Fruit fly (Drosophila melanogaster) whole organism, embryonic: ENCODE measurements around the gene Syt1.

Source experiments
- Abd-B ChIP-seq: fragments of 200-800 bp; sonication (Bioruptor generic); optimal IDR thresholded peaks from 2 replicates; lab custom pipeline; 2018; ENCODE audit warnings: missing biosample characterization, mild to moderate bottlenecking, missing genetic modification characterization, moderate library complexity
- Bdp1 ChIP-seq: fragments of 200-800 bp; sonication (Bioruptor generic); optimal IDR thresholded peaks from 3 replicates; lab custom pipeline; 2016; ENCODE audit warnings: missing biosample characterization, missing genetic modification characterization
- BtbVII ChIP-seq: fragments of 200-800 bp; sonication (Bioruptor generic); optimal IDR thresholded peaks from 3 replicates; lab custom pipeline; 2017; ENCODE audit warnings: missing biosample characterization, mild to moderate bottlenecking, missing genetic modification characterization
- CG10321 ChIP-seq: fragments of 200-800 bp; sonication (Bioruptor generic); IDR thresholded peaks from 2 replicates; pipeline ENCODE4 v1.3.6; 2022; ENCODE audit warnings: missing biosample characterization, missing genetic modification characterization
- CG10366 ChIP-seq: fragments of 200-800 bp; sonication (Bioruptor generic); IDR thresholded peaks from 2 replicates; pipeline ENCODE4 v1.3.6; 2022; ENCODE audit warnings: missing biosample characterization, missing genetic modification characterization
- CG11456 ChIP-seq: fragments of 200-800 bp; sonication (Bioruptor generic); IDR thresholded peaks from 3 replicates; pipeline ENCODE4 v1.3.6; 2022; ENCODE audit warnings: missing biosample characterization, missing genetic modification characterization
- CG12391 ChIP-seq: fragments of 200-800 bp; sonication (Bioruptor generic); optimal IDR thresholded peaks from 3 replicates; lab custom pipeline; 2018; ENCODE audit warnings: missing biosample characterization, mild to moderate bottlenecking, missing genetic modification characterization, moderate library complexity
- CG14710 ChIP-seq: fragments of 200-800 bp; sonication (Bioruptor generic); optimal IDR thresholded peaks from 3 replicates; lab custom pipeline; 2019; ENCODE audit warnings: missing biosample characterization, mild to moderate bottlenecking, missing genetic modification characterization, moderate library complexity
- CG1647 ChIP-seq: fragments of 200-800 bp; sonication (Bioruptor generic); optimal IDR thresholded peaks from 3 replicates; lab custom pipeline; 2016; ENCODE audit warnings: missing biosample characterization, missing genetic modification characterization
- CG17359 ChIP-seq: fragments of 200-800 bp; sonication (Bioruptor generic); optimal IDR thresholded peaks from 3 replicates; lab custom pipeline; 2018; ENCODE audit warnings: missing biosample characterization, mild to moderate bottlenecking, missing genetic modification characterization, moderate library complexity
- CG17802 ChIP-seq: fragments of 200-800 bp; sonication (Bioruptor generic); optimal IDR thresholded peaks from 2 replicates; lab custom pipeline; 2018; ENCODE audit warnings: missing biosample characterization, mild to moderate bottlenecking, missing genetic modification characterization, moderate library complexity
- CG18476 ChIP-seq: fragments of 200-800 bp; sonication (Bioruptor generic); optimal IDR thresholded peaks from 2 replicates; lab custom pipeline; 2016; ENCODE audit warnings: missing biosample characterization, mild to moderate bottlenecking, missing genetic modification characterization
- CG30403 ChIP-seq: fragments of 200-800 bp; sonication (Bioruptor generic); optimal IDR thresholded peaks from 3 replicates; lab custom pipeline; 2016; ENCODE audit warnings: missing biosample characterization, missing genetic modification characterization
- CG30431 ChIP-seq: fragments of 200-800 bp; sonication (Bioruptor generic); optimal IDR thresholded peaks from 2 replicates; lab custom pipeline; 2017; ENCODE audit warnings: missing biosample characterization, missing genetic modification characterization
- CG31224 ChIP-seq: fragments of 200-800 bp; sonication (Bioruptor generic); IDR thresholded peaks from 2 replicates; pipeline ENCODE4 v1.3.6; 2022; ENCODE audit warnings: missing biosample characterization, missing genetic modification characterization
- CG34376 ChIP-seq: fragments of 200-800 bp; sonication (Bioruptor generic); optimal IDR thresholded peaks from 2 replicates; lab custom pipeline; 2018; ENCODE audit warnings: missing biosample characterization, mild to moderate bottlenecking, missing genetic modification characterization
- CG7357 ChIP-seq: fragments of 200-800 bp; sonication (Bioruptor generic); IDR thresholded peaks from 3 replicates; pipeline ENCODE4 v1.3.6; 2022; ENCODE audit warnings: missing biosample characterization, missing genetic modification characterization
- CG7745 ChIP-seq: fragments of 200-800 bp; sonication (Bioruptor generic); optimal IDR thresholded peaks from 2 replicates; lab custom pipeline; 2018; ENCODE audit warnings: missing biosample characterization, mild to moderate bottlenecking, missing genetic modification characterization, moderate library complexity
- CG9797 ChIP-seq: fragments of 200-800 bp; sonication (Bioruptor generic); optimal IDR thresholded peaks from 3 replicates; lab custom pipeline; 2018; ENCODE audit warnings: missing biosample characterization, mild to moderate bottlenecking, missing genetic modification characterization
- Doc3 ChIP-seq: fragments of 200-800 bp; sonication (Bioruptor generic); IDR thresholded peaks from 3 replicates; pipeline ENCODE4 v1.3.6; 2022; ENCODE audit warnings: missing biosample characterization, missing genetic modification characterization; ENCODE audit not compliant: partially characterized antibody
- Drgx ChIP-seq: fragments of 200-800 bp; sonication (Bioruptor generic); IDR thresholded peaks from 2 replicates; pipeline ENCODE4 v1.3.6; 2022; ENCODE audit warnings: missing biosample characterization, missing genetic modification characterization
- ERR ChIP-seq: fragments of 200-800 bp; sonication (Bioruptor generic); optimal IDR thresholded peaks from 2 replicates; lab custom pipeline; 2016; ENCODE audit warnings: missing biosample characterization, missing genetic modification characterization
- Ets65A ChIP-seq: fragments of 200-800 bp; sonication (Bioruptor generic); peaks from one replicate; lab custom pipeline; 2016; ENCODE audit warnings: missing biosample characterization, missing genetic modification characterization
- Hr51 ChIP-seq, 2 experiments: fragments of 200-800 bp; sonication (Bioruptor generic); optimal IDR thresholded peaks; 2 replicates in 1 of 2; 3 replicates in 1 of 2; lab custom pipeline; 2016 to 2018; ENCODE audit warnings: missing biosample characterization in 2 of 2, missing genetic modification characterization in 2 of 2, mild to moderate bottlenecking in 1 of 2, moderate library complexity in 1 of 2
- Hr78 ChIP-seq, 2 experiments: fragments of 200-800 bp in 1 of 2; fragments of >200 bp in 1 of 2; sonication (Bioruptor generic) in 1 of 2; optimal IDR thresholded peaks; 2 replicates each; lab custom pipeline; 2017 to 2019; ENCODE audit warnings: missing biosample characterization in 2 of 2, missing genetic modification characterization in 2 of 2, mild to moderate bottlenecking in 1 of 2, moderate library complexity in 1 of 2
- PHDP ChIP-seq: fragments of 200-800 bp; sonication (Bioruptor generic); optimal IDR thresholded peaks from 3 replicates; lab custom pipeline; 2018; ENCODE audit warnings: missing biosample characterization, mild to moderate bottlenecking, missing genetic modification characterization, moderate library complexity
- Pdp1 ChIP-seq, 2 experiments: fragments of 200-800 bp; sonication (Bioruptor generic); optimal IDR thresholded peaks; 3 replicates each; lab custom pipeline; 2016; ENCODE audit warnings: missing biosample characterization in 2 of 2, missing genetic modification characterization in 2 of 2, mild to moderate bottlenecking in 1 of 2, moderate library complexity in 1 of 2
- Scr ChIP-seq: fragments of 200-800 bp; sonication (Bioruptor generic); IDR thresholded peaks from 2 replicates; pipeline ENCODE4 v1.3.6; 2022; ENCODE audit warnings: missing biosample characterization, missing genetic modification characterization; ENCODE audit not compliant: partially characterized antibody
- Vsx1 ChIP-seq: fragments of 200-800 bp; sonication (Bioruptor generic); optimal IDR thresholded peaks from 2 replicates; lab custom pipeline; 2017; ENCODE audit warnings: missing biosample characterization, mild to moderate bottlenecking, missing genetic modification characterization, missing genetic modification reagents
- br ChIP-seq: fragments of >200 bp; optimal IDR thresholded peaks from 2 replicates; lab custom pipeline; 2017
- chif ChIP-seq, 2 experiments: fragments of 200-800 bp; sonication (Bioruptor generic); optimal IDR thresholded peaks; 3 replicates each; lab custom pipeline; 2016; ENCODE audit warnings: missing biosample characterization in 2 of 2, missing genetic modification characterization in 2 of 2
- crol ChIP-seq: fragments of 200-800 bp; sonication (Bioruptor generic); IDR thresholded peaks from 2 replicates; pipeline ENCODE4 v1.3.6; 2022; ENCODE audit warnings: missing biosample characterization, missing genetic modification characterization
- dimm ChIP-seq: fragments of 200-800 bp; sonication (Bioruptor generic); IDR thresholded peaks from 2 replicates; pipeline ENCODE4 v1.3.6; 2022; ENCODE audit warnings: missing biosample characterization, missing genetic modification characterization
- dmrt99B ChIP-seq: fragments of 200-800 bp; sonication (Bioruptor generic); optimal IDR thresholded peaks from 2 replicates; lab custom pipeline; 2018; ENCODE audit warnings: missing biosample characterization, mild to moderate bottlenecking, missing genetic modification characterization, moderate library complexity
- ems ChIP-seq: fragments of 200-800 bp; sonication (Bioruptor generic); optimal IDR thresholded peaks from 3 replicates; lab custom pipeline; 2016; ENCODE audit warnings: missing biosample characterization, missing genetic modification characterization
- eyg ChIP-seq: fragments of 200-800 bp; sonication (Bioruptor generic); optimal IDR thresholded peaks from 3 replicates; lab custom pipeline; 2016; ENCODE audit warnings: missing biosample characterization, missing genetic modification characterization
- fd96Cb ChIP-seq: fragments of 200-800 bp; sonication (Bioruptor generic); optimal IDR thresholded peaks from 2 replicates; lab custom pipeline; 2018; ENCODE audit warnings: missing biosample characterization, mild to moderate bottlenecking, missing genetic modification characterization, moderate library complexity
- fu2 ChIP-seq: fragments of 200-800 bp; sonication (Bioruptor generic); optimal IDR thresholded peaks from 2 replicates; lab custom pipeline; 2016; ENCODE audit warnings: missing biosample characterization, missing genetic modification characterization
- gsb-n ChIP-seq: fragments of 200-800 bp; sonication (Bioruptor generic); optimal IDR thresholded peaks from 3 replicates; lab custom pipeline; 2018; ENCODE audit warnings: missing biosample characterization, mild to moderate bottlenecking, missing genetic modification characterization
- gt ChIP-seq: fragments of 200-800 bp; sonication (Bioruptor generic); IDR thresholded peaks from 2 replicates; pipeline ENCODE4 v1.3.6; 2022; ENCODE audit warnings: missing biosample characterization, missing genetic modification characterization
- insv ChIP-seq, 2 experiments: fragments of 200-800 bp; sonication (Bioruptor generic); optimal IDR thresholded peaks; 3 replicates each; lab custom pipeline; 2016 to 2018; ENCODE audit warnings: missing biosample characterization in 2 of 2, missing genetic modification characterization in 2 of 2
- kah ChIP-seq: fragments of 200-800 bp; sonication (Bioruptor generic); optimal IDR thresholded peaks from 2 replicates; lab custom pipeline; 2018; ENCODE audit warnings: missing biosample characterization, mild to moderate bottlenecking, missing genetic modification characterization
- knrl ChIP-seq: fragments of 200-800 bp; sonication (Bioruptor generic); IDR thresholded peaks from 3 replicates; pipeline ENCODE4 v1.3.6; 2022; ENCODE audit warnings: missing biosample characterization, missing genetic modification characterization; ENCODE audit not compliant: partially characterized antibody
- oc ChIP-seq: fragments of 200-800 bp; sonication (Bioruptor generic); optimal IDR thresholded peaks from 2 replicates; lab custom pipeline; 2018; ENCODE audit warnings: missing biosample characterization, mild to moderate bottlenecking, missing genetic modification characterization, moderate library complexity
- peb ChIP-seq: fragments of 200-800 bp; sonication (Bioruptor generic); IDR thresholded peaks from 2 replicates; pipeline ENCODE4 v1.3.6; 2022; ENCODE audit warnings: missing biosample characterization, missing genetic modification characterization
- pros ChIP-seq: fragments of 200-800 bp; sonication (Bioruptor generic); optimal IDR thresholded peaks from 3 replicates; lab custom pipeline; 2019; ENCODE audit warnings: missing biosample characterization, mild to moderate bottlenecking, missing genetic modification characterization, moderate library complexity
- repo ChIP-seq: fragments of 200-800 bp; sonication (Bioruptor generic); optimal IDR thresholded peaks from 2 replicates; lab custom pipeline; 2016; ENCODE audit warnings: missing biosample characterization, missing genetic modification characterization
- salm ChIP-seq: fragments of 200-800 bp; sonication (Bioruptor generic); optimal IDR thresholded peaks from 2 replicates; lab custom pipeline; 2018; ENCODE audit warnings: missing biosample characterization, mild to moderate bottlenecking, missing genetic modification characterization
- sens ChIP-seq: fragments of 200-800 bp; sonication (Bioruptor generic); peaks from one replicate; lab custom pipeline; 2016; ENCODE audit warnings: missing biosample characterization, missing genetic modification characterization
- sima ChIP-seq: fragments of 200-800 bp; sonication (Bioruptor generic); optimal IDR thresholded peaks from 2 replicates; lab custom pipeline; 2016; ENCODE audit warnings: missing biosample characterization, missing genetic modification characterization
- sr ChIP-seq: fragments of 200-800 bp; sonication (Bioruptor generic); IDR thresholded peaks from 3 replicates; pipeline ENCODE4 v1.3.6; 2022; ENCODE audit warnings: missing biosample characterization, missing genetic modification characterization
- trh ChIP-seq: fragments of 200-800 bp; sonication (Bioruptor generic); optimal IDR thresholded peaks from 2 replicates; lab custom pipeline; 2016; ENCODE audit warnings: missing biosample characterization, missing genetic modification characterization

The Syt1 gene

DNA sequence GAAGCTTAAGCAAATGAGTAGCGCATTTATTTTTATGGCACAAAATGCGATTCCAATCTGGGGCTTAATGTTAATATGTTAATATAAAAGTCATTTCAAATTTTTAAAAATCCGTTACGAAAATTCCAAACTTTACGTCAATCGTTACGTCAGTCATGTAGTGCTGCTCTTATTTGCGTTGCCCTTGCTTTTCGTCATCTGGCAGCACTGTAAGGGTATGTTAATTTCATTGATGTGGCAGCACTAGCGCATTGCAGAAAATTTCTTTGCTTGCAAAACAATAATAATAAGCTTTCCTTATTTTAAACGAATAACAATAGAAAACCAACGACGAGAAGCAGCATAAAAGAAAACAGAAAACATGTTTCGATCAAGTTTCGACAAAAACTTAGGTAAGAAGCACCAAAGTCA, 60.0 kb downstream of the Syt1 start, which contains the start of gene Hrs (continued):
- TF ChIP-seq CG30431 (GFP tag; lab: Kevin White, UChicago), result no peak
- TF ChIP-seq br (lab: Kevin White, UChicago), result no peak
- peak; percentile 81 for TF ChIP-seq sens (GFP tag; lab: Kevin White, UChicago)
- no peak for TF ChIP-seq CG31224 (GFP tag; lab: Robert Waterston, UW)
- no peak for TF ChIP-seq peb (GFP tag; lab: Robert Waterston, UW)
- peak; percentile 71 for TF ChIP-seq CG14710 (tag; lab: Kevin White, UChicago)
- TF ChIP-seq PHDP (tag; lab: Kevin White, UChicago), result no peak
- TF ChIP-seq Hr51 (GFP tag; optimal IDR thresholded peaks at IDR 0.05; lab: Kevin White, UChicago), result no peak
- TF ChIP-seq ERR, result peak; percentile 3
- TF ChIP-seq CG7745 (tag; lab: Kevin White, UChicago), result peak; percentile 88
- peak; percentile 23; the same call in 1 of the 2 replicates for TF ChIP-seq Scr
- TF ChIP-seq Pdp1 (GFP tag; optimal IDR thresholded peaks at IDR 0.05; lab: Kevin White, UChicago), result peak in 1 of 2 experiments; percentile 91
- no peak for TF ChIP-seq chif (GFP tag; optimal IDR thresholded peaks at IDR 0.05; lab: Kevin White, UChicago)
- TF ChIP-seq eyg, result no peak
- no peak for TF ChIP-seq sr (GFP tag; lab: Robert Waterston, UW)
- no peak for TF ChIP-seq Ets65A (GFP tag; lab: Kevin White, UChicago)
- no peak for TF ChIP-seq CG10366
- no peak for TF ChIP-seq CG12391 (tag; lab: Kevin White, UChicago)
- no peak for TF ChIP-seq dmrt99B (tag; lab: Kevin White, UChicago)
- no peak for TF ChIP-seq repo (GFP tag; lab: Kevin White, UChicago)
- no peak for TF ChIP-seq CG18476 (GFP tag; lab: Kevin White, UChicago)
- TF ChIP-seq CG1647 (GFP tag; lab: Kevin White, UChicago), result no peak
- TF ChIP-seq oc (tag; lab: Kevin White, UChicago), result no peak
- TF ChIP-seq CG10321 (GFP tag; lab: Robert Waterston, UW), result no peak
- no peak for TF ChIP-seq Vsx1
- no peak for TF ChIP-seq trh (GFP tag; lab: Kevin White, UChicago)
- no peak for TF ChIP-seq fd96Cb
- TF ChIP-seq Doc3 (GFP tag; lab: Robert Waterston, UW), result no peak
- no peak for TF ChIP-seq CG7357 (GFP tag; lab: Robert Waterston, UW)
- TF ChIP-seq crol (GFP tag; lab: Robert Waterston, UW), result no peak
- TF ChIP-seq ems (GFP tag; lab: Kevin White, UChicago), result no peak
- no peak for TF ChIP-seq Bdp1
- no peak for TF ChIP-seq fu2 (GFP tag; lab: Kevin White, UChicago)
- no peak for TF ChIP-seq Abd-B
- no peak for TF ChIP-seq pros (GFP tag; lab: Kevin White, UChicago)
- no peak for TF ChIP-seq CG34376 (GFP tag; lab: Kevin White, UChicago)
- no peak for TF ChIP-seq dimm
- TF ChIP-seq kah (GFP tag; lab: Kevin White, UChicago), result no peak
- TF ChIP-seq BtbVII (GFP tag; lab: Kevin White, UChicago), result no peak
- no peak; the same call in 2 of the 3 replicates for TF ChIP-seq knrl (GFP tag; lab: Robert Waterston, UW)
- TF ChIP-seq sima (GFP tag; lab: Kevin White, UChicago), result no peak
- no peak for TF ChIP-seq Drgx (GFP tag; lab: Robert Waterston, UW)
- no peak for TF ChIP-seq salm (tag; lab: Kevin White, UChicago)
- TF ChIP-seq insv (GFP tag; optimal IDR thresholded peaks at IDR 0.05; lab: Kevin White, UChicago), result peak in 1 of 2 experiments; percentile 44
- no peak for TF ChIP-seq CG11456 (GFP tag; lab: Robert Waterston, UW)
- peak; percentile 51 for TF ChIP-seq CG9797 (GFP tag; lab: Kevin White, UChicago)
- no peak for TF ChIP-seq gt (GFP tag; lab: Robert Waterston, UW)
- no peak for TF ChIP-seq CG17802 (tag; lab: Kevin White, UChicago)
- TF ChIP-seq CG30403 (GFP tag; lab: Kevin White, UChicago), result no peak
- no peak for TF ChIP-seq gsb-n (tag; lab: Kevin White, UChicago)
- no peak for TF ChIP-seq CG17359
- TF ChIP-seq Hr78 (GFP tag; optimal IDR thresholded peaks at IDR 0.05; lab: Kevin White, UChicago), result no peak
